Worm (Caenorhabditis elegans): ENCODE measurements around the gene nspc-17.

The nspc-17 gene

DNA sequence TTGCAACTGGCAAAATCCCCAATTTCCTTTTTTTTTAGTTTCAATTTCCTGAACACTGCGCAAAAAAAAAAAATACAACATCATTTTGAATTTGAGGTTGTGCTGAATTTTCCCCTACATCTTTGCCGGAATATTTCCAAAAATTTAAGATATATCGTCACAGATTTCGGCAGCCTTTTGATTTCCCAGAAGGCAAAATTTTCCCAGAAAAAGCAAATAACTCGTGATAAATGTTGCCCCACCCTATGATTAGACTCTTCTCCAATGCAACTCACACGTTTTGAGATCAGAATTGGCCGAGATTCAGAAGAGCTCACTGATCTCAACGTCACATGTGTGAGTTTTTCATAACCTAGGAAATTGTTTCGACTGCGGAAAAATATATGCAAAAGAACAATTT, 32.5 kb downstream of the nspc-17 start:
- TF ChIP-seq nhr-11 (tag; optimal IDR thresholded peaks at IDR 0.05) (peak; percentile 8), pax-3 (tag; optimal IDR thresholded peaks at IDR 0.05) (peak; percentile 33), tlp-1 (tag; optimal IDR thresholded peaks at IDR 0.05) (no peak), swsn-7 (tag; optimal IDR thresholded peaks at IDR 0.05) (peak; percentile 16), lin-13 (GFP tag; optimal IDR thresholded peaks at IDR 0.05) (no peak), C34B4.2 (tag; optimal IDR thresholded peaks at IDR 0.05) (no peak), nhr-71 (tag; optimal IDR thresholded peaks at IDR 0.05) (peak; percentile 71), nhr-47 (tag; optimal IDR thresholded peaks at IDR 0.05) (peak; percentile 66), nhr-90 (tag; optimal IDR thresholded peaks at IDR 0.05; ENCODE audit: poor library complexity) (no peak), nhr-85 (tag) (no peak), jun-1 (tag; optimal IDR thresholded peaks at IDR 0.05) (no peak), sptf-1 (tag; optimal IDR thresholded peaks at IDR 0.05) (no peak), skn-1 (tag; optimal IDR thresholded peaks at IDR 0.05) (no peak), fos-1 (tag; optimal IDR thresholded peaks at IDR 0.05) (peak; percentile 1), unc-86 (tag; optimal IDR thresholded peaks at IDR 0.05) (no peak), mab-9 (GFP tag; IDR thresholded peaks at IDR 0.05) (no peak), hpl-2 (GFP tag; optimal IDR thresholded peaks at IDR 0.05) (no peak), fkh-8 (tag; optimal IDR thresholded peaks at IDR 0.05) (peak; percentile 90)

DNA sequence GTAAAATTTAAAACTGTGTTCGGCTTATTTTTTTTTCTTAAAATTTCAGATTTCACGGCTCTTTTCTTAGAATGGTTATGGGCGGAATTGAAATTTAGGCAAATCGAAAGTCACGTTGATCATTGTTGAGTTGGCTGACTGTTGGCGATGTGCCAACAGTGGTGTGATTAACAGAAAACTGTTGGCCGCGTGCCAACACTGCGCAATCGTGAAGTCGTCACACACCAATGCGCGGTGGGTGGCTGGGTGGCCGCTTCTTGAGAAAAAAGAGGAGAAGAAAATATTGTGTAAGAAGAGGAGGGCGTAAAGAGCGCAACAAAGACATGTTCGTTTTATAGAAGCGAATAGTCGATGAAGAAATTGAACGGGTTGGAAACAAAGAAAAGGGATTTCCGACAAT, 33.9 kb downstream of the nspc-17 start:
- TF ChIP-seq rnt-1 (tag; optimal IDR thresholded peaks at IDR 0.05) (peak; percentile 1), snu-23 (GFP tag; optimal IDR thresholded peaks at IDR 0.05) (peak; percentile 17), jun-1 (tag; optimal IDR thresholded peaks at IDR 0.05) (no peak), tbx-2 (tag; optimal IDR thresholded peaks at IDR 0.05) (peak; percentile 39), lin-13 (GFP tag; optimal IDR thresholded peaks at IDR 0.05) (no peak), vab-15 (tag; optimal IDR thresholded peaks at IDR 0.05) (no peak), nhr-71 (tag; optimal IDR thresholded peaks at IDR 0.05) (peak; percentile 25), C16A3.4 (tag; optimal IDR thresholded peaks at IDR 0.05) (no peak), grh-1 (GFP tag; IDR thresholded peaks at IDR 0.05) (peak; percentile 28; the same call in 1 of the 2 replicates), ceh-88 (GFP tag; IDR thresholded peaks at IDR 0.05) (no peak), ama-1 (optimal IDR thresholded peaks at IDR 0.05) (peak; percentile 68), aly-2 (tag; optimal IDR thresholded peaks at IDR 0.05) (no peak), mab-9 (GFP tag; IDR thresholded peaks at IDR 0.05) (no peak), blmp-1 (tag; optimal IDR thresholded peaks at IDR 0.05) (peak; percentile 44), nhr-85 (tag) (peak; percentile 80), lin-14 (GFP tag; optimal IDR thresholded peaks at IDR 0.05) (peak; percentile 54), unc-98 (GFP tag; IDR thresholded peaks at IDR 0.05) (no peak), alr-1 (tag; optimal IDR thresholded peaks at IDR 0.05; ENCODE audit: borderline replicate concordance) (no peak), efl-1 (optimal IDR thresholded peaks at IDR 0.05) (no peak), efl-1 (GFP tag; optimal IDR thresholded peaks at IDR 0.05 in 1 of 2) (peak in 1 of 2 experiments; percentile 20), nhr-12 (tag; optimal IDR thresholded peaks at IDR 0.05) (no peak)

DNA sequence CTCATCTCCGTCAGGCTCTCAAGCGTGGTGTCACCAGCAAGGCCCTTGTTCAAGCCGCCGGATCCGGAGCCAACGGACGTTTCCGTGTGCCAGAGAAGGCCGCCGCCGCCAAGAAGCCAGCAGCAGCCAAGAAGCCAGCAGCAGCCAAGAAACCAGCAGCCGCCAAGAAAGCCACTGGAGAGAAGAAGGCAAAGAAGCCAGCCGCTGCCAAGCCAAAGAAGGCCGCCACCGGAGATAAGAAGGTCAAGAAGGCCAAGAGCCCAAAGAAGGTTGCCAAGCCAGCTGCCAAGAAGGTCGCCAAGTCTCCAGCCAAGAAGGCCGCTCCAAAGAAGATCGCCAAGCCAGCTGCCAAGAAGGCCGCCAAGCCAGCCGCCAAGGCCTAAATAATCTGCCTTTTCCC, 34.5 kb downstream of the nspc-17 start:
- no peak for TF ChIP-seq nhr-77 (tag; optimal IDR thresholded peaks at IDR 0.05)

DNA sequence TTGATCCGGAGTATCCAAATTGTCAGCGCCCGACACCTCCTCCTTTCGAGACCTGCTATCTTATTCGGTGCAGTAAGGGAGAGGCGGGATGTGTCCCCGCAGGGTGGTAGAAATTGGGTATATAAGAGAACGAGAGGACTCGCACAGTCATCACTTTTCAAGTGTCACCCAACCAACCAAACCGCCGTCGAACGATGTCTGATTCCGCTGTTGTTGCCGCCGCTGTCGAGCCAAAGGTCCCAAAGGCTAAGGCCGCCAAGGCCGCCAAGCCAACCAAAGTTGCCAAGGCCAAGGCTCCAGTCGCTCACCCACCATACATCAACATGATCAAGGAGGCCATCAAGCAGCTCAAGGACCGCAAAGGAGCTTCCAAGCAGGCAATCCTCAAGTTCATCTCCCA, 35.0 kb downstream of the nspc-17 start, which contains the start of gene his-24:
his-24 (plus strand) TSS at position 150 of the 400 bp plus-strand sequence.
- no peak for TF ChIP-seq zag-1 (tag; optimal IDR thresholded peaks at IDR 0.05)
- no peak for TF ChIP-seq unc-30 (tag; optimal IDR thresholded peaks at IDR 0.05)
- peak in 1 of 2 experiments; percentile 70 for TF ChIP-seq ztf-11 (tag; optimal IDR thresholded peaks at IDR 0.05)
- no peak for TF ChIP-seq ces-1 (GFP tag; optimal IDR thresholded peaks at IDR 0.05)
- peak; percentile 72 for TF ChIP-seq tbx-2 (tag; optimal IDR thresholded peaks at IDR 0.05)
- peak; percentile 54 for TF ChIP-seq snpc-4 (tag; optimal IDR thresholded peaks at IDR 0.05)
- peak; percentile 39 to 73 for TF ChIP-seq lin-35 (GFP tag; optimal IDR thresholded peaks at IDR 0.05)
- TF ChIP-seq grh-1 (GFP tag; IDR thresholded peaks at IDR 0.05): peak; percentile 68
- peak; percentile 79 for TF ChIP-seq nhr-20 (tag; optimal IDR thresholded peaks at IDR 0.05)
- no peak for TF ChIP-seq unc-62 (GFP tag; optimal IDR thresholded peaks at IDR 0.05)
- TF ChIP-seq unc-130 (tag; optimal IDR thresholded peaks at IDR 0.05): no peak
- peak; percentile 73 for TF ChIP-seq snu-23 (GFP tag; optimal IDR thresholded peaks at IDR 0.05)
- TF ChIP-seq vab-15 (tag; optimal IDR thresholded peaks at IDR 0.05): peak; percentile 40
- TF ChIP-seq lsy-2 (tag; optimal IDR thresholded peaks at IDR 0.05): peak; percentile 52 to 66
- no peak for TF ChIP-seq aly-2 (tag; optimal IDR thresholded peaks at IDR 0.05)
- TF ChIP-seq efl-3 (GFP tag; optimal IDR thresholded peaks at IDR 0.05): peak; percentile 39
- peak; percentile 75 for TF ChIP-seq nhr-19 (GFP tag; conservative IDR thresholded peaks at IDR 0.05)
- peak; percentile 85 for TF ChIP-seq nhr-85 (tag)
- TF ChIP-seq lir-3 (tag; optimal IDR thresholded peaks at IDR 0.05; ENCODE audit: poor library complexity): no peak
- TF ChIP-seq nhr-47 (tag; optimal IDR thresholded peaks at IDR 0.05): peak; percentile 87
- peak; percentile 52 for TF ChIP-seq lin-13 (GFP tag; optimal IDR thresholded peaks at IDR 0.05)
- TF ChIP-seq hlh-4 (tag; optimal IDR thresholded peaks at IDR 0.05): no peak
- TF ChIP-seq mep-1 (tag; optimal IDR thresholded peaks at IDR 0.05): peak; percentile 35

Measured in whole organism, L1 larva.